Worm (Caenorhabditis elegans): Measurements from ENCODE around the gene AC7.3.

- TF ChIP-seq hmg-4 (GFP tag; optimal IDR thresholded peaks at IDR 0.05) (no peak), ama-1 (optimal IDR thresholded peaks at IDR 0.05) (no peak), tbx-11 (GFP tag; IDR thresholded peaks at IDR 0.05) (no peak), scrt-1 (GFP tag; IDR thresholded peaks at IDR 0.05) (no peak), sea-1 (GFP tag; conservative IDR thresholded peaks at IDR 0.05) (no peak), B0310.2 (tag; optimal IDR thresholded peaks at IDR 0.05) (no peak), pes-1 (GFP tag; IDR thresholded peaks at IDR 0.05) (no peak), F13C5.2 (tag; optimal IDR thresholded peaks at IDR 0.05) (no peak), flt-1 (GFP tag; IDR thresholded peaks at IDR 0.05) (no peak)
Observed at ce11 chrIV:5136523-5136922, 24.9 kb downstream of the AC7.3 start.
